Fruit fly (Drosophila melanogaster) whole organism, embryonic: ENCODE results near the gene ssp7.

ENCODE experiments used
- Aef1 ChIP-seq: fragments of 200-800 bp; sonication (Bioruptor generic); IDR thresholded peaks from 3 replicates; pipeline ENCODE4 v1.3.6; 2022; ENCODE audit warnings: missing biosample characterization, missing genetic modification characterization
- CG12391 ChIP-seq: fragments of 200-800 bp; sonication (Bioruptor generic); optimal IDR thresholded peaks from 3 replicates; lab custom pipeline; 2018; ENCODE audit warnings: missing biosample characterization, mild to moderate bottlenecking, missing genetic modification characterization, moderate library complexity
- CG12659 ChIP-seq: fragments of 200-800 bp; sonication (Bioruptor generic); optimal IDR thresholded peaks from 3 replicates; lab custom pipeline; 2017; ENCODE audit warnings: mild to moderate bottlenecking, missing biosample characterization, missing genetic modification reagents, missing genetic modification characterization
- CG13424 ChIP-seq: fragments of 200-800 bp; sonication (Bioruptor generic); optimal IDR thresholded peaks from 2 replicates; lab custom pipeline; 2019; ENCODE audit warnings: missing biosample characterization, mild to moderate bottlenecking, missing genetic modification characterization, moderate library complexity
- CG14710 ChIP-seq: fragments of 200-800 bp; sonication (Bioruptor generic); optimal IDR thresholded peaks from 3 replicates; lab custom pipeline; 2019; ENCODE audit warnings: missing biosample characterization, mild to moderate bottlenecking, missing genetic modification characterization, moderate library complexity
- CG14860 ChIP-seq: fragments of 200-800 bp; sonication (Bioruptor generic); IDR thresholded peaks from 3 replicates; pipeline ENCODE4 v1.3.6; 2022; ENCODE audit warnings: missing biosample characterization, missing genetic modification characterization; ENCODE audit not compliant: partially characterized antibody
- CG15269 ChIP-seq: fragments of 200-800 bp; sonication (Bioruptor generic); optimal IDR thresholded peaks from 2 replicates; lab custom pipeline; 2018; ENCODE audit warnings: missing biosample characterization, mild to moderate bottlenecking, missing genetic modification characterization, moderate library complexity
- CG17802 ChIP-seq: fragments of 200-800 bp; sonication (Bioruptor generic); optimal IDR thresholded peaks from 2 replicates; lab custom pipeline; 2018; ENCODE audit warnings: missing biosample characterization, mild to moderate bottlenecking, missing genetic modification characterization, moderate library complexity
- CG17829 ChIP-seq: fragments of 200-800 bp; optimal IDR thresholded peaks from 2 replicates; lab custom pipeline; 2019; ENCODE audit warnings: missing biosample characterization, mild to moderate bottlenecking, missing genetic modification characterization, moderate library complexity
- CG2120 ChIP-seq: fragments of 200-800 bp; sonication (Bioruptor generic); optimal IDR thresholded peaks from 3 replicates; lab custom pipeline; 2016; ENCODE audit warnings: missing biosample characterization, missing genetic modification characterization
- CG34422 ChIP-seq: fragments of 200-800 bp; sonication (Bioruptor generic); IDR thresholded peaks from 3 replicates; pipeline ENCODE4 v1.3.6; 2022; ENCODE audit warnings: missing biosample characterization, missing genetic modification characterization
- CG3847 ChIP-seq: fragments of 200-800 bp; sonication (Bioruptor generic); IDR thresholded peaks from 2 replicates; pipeline ENCODE4 v1.3.6; 2022; ENCODE audit warnings: missing biosample characterization, missing genetic modification characterization
- CG42726 ChIP-seq: fragments of 200-800 bp; sonication (Bioruptor generic); IDR thresholded peaks from 2 replicates; pipeline ENCODE4 v1.3.6; 2022; ENCODE audit warnings: missing biosample characterization, missing genetic modification characterization; ENCODE audit not compliant: partially characterized antibody
- CG4617 ChIP-seq: fragments of 200-800 bp; sonication (Bioruptor generic); optimal IDR thresholded peaks from 3 replicates; lab custom pipeline; 2016; ENCODE audit warnings: missing biosample characterization, missing genetic modification characterization, borderline replicate concordance
- CG6791 ChIP-seq: fragments of 200-800 bp; sonication (Bioruptor generic); IDR thresholded peaks from 3 replicates; pipeline ENCODE4 v1.3.6; 2022; ENCODE audit warnings: missing biosample characterization, missing genetic modification characterization; ENCODE audit not compliant: partially characterized antibody
- CG7963 ChIP-seq: fragments of 200-800 bp; sonication (Bioruptor generic); IDR thresholded peaks from 3 replicates; pipeline ENCODE4 v1.3.6; 2022; ENCODE audit warnings: missing biosample characterization, missing genetic modification characterization; ENCODE audit not compliant: partially characterized antibody
- CG9797 ChIP-seq: fragments of 200-800 bp; sonication (Bioruptor generic); optimal IDR thresholded peaks from 3 replicates; lab custom pipeline; 2018; ENCODE audit warnings: missing biosample characterization, mild to moderate bottlenecking, missing genetic modification characterization
- GATAe ChIP-seq: fragments of 200-800 bp; sonication (Bioruptor generic); conservative IDR thresholded peaks from 2 replicates; pipeline ENCODE4 v1.3.6; 2022; ENCODE audit warnings: missing biosample characterization, missing genetic modification characterization
- HLH54F ChIP-seq: fragments of 200-800 bp; sonication (Bioruptor generic); optimal IDR thresholded peaks from 3 replicates; lab custom pipeline; 2016; ENCODE audit warnings: missing biosample characterization, missing genetic modification characterization
- HmgD ChIP-seq: fragments of 200-800 bp; sonication (Bioruptor generic); optimal IDR thresholded peaks from 3 replicates; lab custom pipeline; 2016; ENCODE audit warnings: missing biosample characterization, missing genetic modification characterization
- Lpt ChIP-seq: fragments of >200 bp; optimal IDR thresholded peaks from 2 replicates; lab custom pipeline; 2018; ENCODE audit warnings: missing biosample characterization, missing genetic modification characterization
- MESR4 ChIP-seq: fragments of 200-800 bp; sonication (Bioruptor generic); optimal IDR thresholded peaks from 2 replicates; lab custom pipeline; 2018; ENCODE audit warnings: missing biosample characterization, mild to moderate bottlenecking, missing genetic modification characterization, moderate library complexity
- Med ChIP-seq: fragments of 200-800 bp; sonication (Bioruptor generic); peaks from one replicate; lab custom pipeline; 2016; ENCODE audit warnings: missing biosample characterization, missing genetic modification characterization, mild to moderate bottlenecking, inconsistent platforms, moderate library complexity
- Optix ChIP-seq: fragments of 200-800 bp; sonication (Bioruptor generic); IDR thresholded peaks from 3 replicates; pipeline ENCODE4 v1.3.6; 2022; ENCODE audit warnings: missing biosample characterization, missing genetic modification characterization
- PHDP ChIP-seq: fragments of 200-800 bp; sonication (Bioruptor generic); optimal IDR thresholded peaks from 3 replicates; lab custom pipeline; 2018; ENCODE audit warnings: missing biosample characterization, mild to moderate bottlenecking, missing genetic modification characterization, moderate library complexity
- Rfx ChIP-seq: fragments of 200-800 bp; sonication (Bioruptor generic); IDR thresholded peaks from 2 replicates; pipeline ENCODE4 v1.3.6; 2022; ENCODE audit warnings: missing biosample characterization, missing genetic modification characterization
- Scr ChIP-seq: fragments of 200-800 bp; sonication (Bioruptor generic); IDR thresholded peaks from 2 replicates; pipeline ENCODE4 v1.3.6; 2022; ENCODE audit warnings: missing biosample characterization, missing genetic modification characterization; ENCODE audit not compliant: partially characterized antibody
- Sry-δ ChIP-seq: fragments of 200-800 bp; sonication (Bioruptor generic); optimal IDR thresholded peaks from 2 replicates; lab custom pipeline; 2016; ENCODE audit warnings: missing biosample characterization, missing genetic modification characterization
- ato ChIP-seq: fragments of 200-800 bp; sonication (Bioruptor generic); IDR thresholded peaks from 2 replicates; pipeline ENCODE4 v1.3.6; 2022; ENCODE audit warnings: missing biosample characterization, missing genetic modification characterization; ENCODE audit not compliant: partially characterized antibody
- bowl ChIP-seq: fragments of 200-800 bp; sonication (Bioruptor generic); IDR thresholded peaks from 2 replicates; pipeline ENCODE4 v1.3.6; 2022; ENCODE audit warnings: missing biosample characterization, missing genetic modification characterization
- bsh ChIP-seq, 2 experiments: fragments of 200-800 bp; sonication (Bioruptor generic); optimal IDR thresholded peaks; 2 replicates each; lab custom pipeline; 2017 to 2018; ENCODE audit warnings: mild to moderate bottlenecking in 2 of 2, missing biosample characterization in 2 of 2, missing genetic modification characterization in 2 of 2, moderate library complexity in 1 of 2
- dan ChIP-seq: fragments of 200-800 bp; sonication (Bioruptor generic); IDR thresholded peaks from 2 replicates; pipeline ENCODE4 v1.3.6; 2022; ENCODE audit warnings: missing biosample characterization, missing genetic modification characterization
- grau ChIP-seq: fragments of 200-800 bp; optimal IDR thresholded peaks from 3 replicates; lab custom pipeline; 2019; ENCODE audit warnings: missing biosample characterization, mild to moderate bottlenecking, missing genetic modification characterization, moderate library complexity
- hbn ChIP-seq: fragments of 200-800 bp; sonication (Bioruptor generic); IDR thresholded peaks from 2 replicates; pipeline ENCODE4 v1.3.6; 2022; ENCODE audit warnings: missing biosample characterization, missing genetic modification characterization; ENCODE audit not compliant: partially characterized antibody
- ind ChIP-seq: fragments of 200-800 bp; sonication (Bioruptor generic); optimal IDR thresholded peaks from 3 replicates; lab custom pipeline; 2016; ENCODE audit warnings: missing biosample characterization, missing genetic modification characterization
- lab ChIP-seq: fragments of 200-800 bp; sonication (Bioruptor generic); optimal IDR thresholded peaks from 3 replicates; lab custom pipeline; 2017; ENCODE audit warnings: missing biosample characterization, missing genetic modification characterization, mild to moderate bottlenecking, moderate library complexity, missing genetic modification reagents
- lmd ChIP-seq: fragments of 200-800 bp; sonication (Bioruptor generic); IDR thresholded peaks from 2 replicates; pipeline ENCODE4 v1.3.6; 2022; ENCODE audit warnings: missing biosample characterization, missing genetic modification characterization
- nmo ChIP-seq: fragments of 200-800 bp; sonication (Bioruptor generic); optimal IDR thresholded peaks from 2 replicates; lab custom pipeline; 2018; ENCODE audit warnings: missing biosample characterization, mild to moderate bottlenecking, missing genetic modification characterization, moderate library complexity
- phol ChIP-seq: fragments of 200-800 bp; sonication (Bioruptor generic); optimal IDR thresholded peaks from 3 replicates; lab custom pipeline; 2018; ENCODE audit warnings: missing biosample characterization, mild to moderate bottlenecking, missing genetic modification characterization, moderate library complexity
- pzg ChIP-seq: fragments of 200-800 bp; sonication (Bioruptor generic); optimal IDR thresholded peaks from 3 replicates; lab custom pipeline; 2018; ENCODE audit warnings: missing biosample characterization, mild to moderate bottlenecking, missing genetic modification characterization, moderate library complexity
- slbo ChIP-seq: fragments of 200-800 bp; sonication (Bioruptor generic); IDR thresholded peaks from 2 replicates; pipeline ENCODE4 v1.3.6; 2022; ENCODE audit warnings: missing biosample characterization, missing genetic modification characterization
- tap ChIP-seq: fragments of 200-800 bp; optimal IDR thresholded peaks from 3 replicates; lab custom pipeline; 2019; ENCODE audit warnings: missing biosample characterization, mild to moderate bottlenecking, missing genetic modification characterization, moderate library complexity
- tll ChIP-seq, 2 experiments: fragments of 200-800 bp in 1 of 2; fragments of >200 bp in 1 of 2; sonication (Bioruptor generic) in 1 of 2; optimal IDR thresholded peaks; 2 replicates each; lab custom pipeline; 2017 to 2019; ENCODE audit warnings: missing biosample characterization in 2 of 2, missing genetic modification characterization in 2 of 2, mild to moderate bottlenecking in 1 of 2, moderate library complexity in 1 of 2
- unc-4 ChIP-seq: fragments of 200-800 bp; sonication (Bioruptor generic); IDR thresholded peaks from 2 replicates; pipeline ENCODE4 v1.3.6; 2022; ENCODE audit warnings: missing biosample characterization, missing genetic modification characterization; ENCODE audit not compliant: partially characterized antibody
- zfh2 ChIP-seq: fragments of 200-800 bp; sonication (Bioruptor generic); optimal IDR thresholded peaks from 2 replicates; lab custom pipeline; 2016; ENCODE audit warnings: missing biosample characterization, missing genetic modification characterization

Gene ssp7

DNA sequence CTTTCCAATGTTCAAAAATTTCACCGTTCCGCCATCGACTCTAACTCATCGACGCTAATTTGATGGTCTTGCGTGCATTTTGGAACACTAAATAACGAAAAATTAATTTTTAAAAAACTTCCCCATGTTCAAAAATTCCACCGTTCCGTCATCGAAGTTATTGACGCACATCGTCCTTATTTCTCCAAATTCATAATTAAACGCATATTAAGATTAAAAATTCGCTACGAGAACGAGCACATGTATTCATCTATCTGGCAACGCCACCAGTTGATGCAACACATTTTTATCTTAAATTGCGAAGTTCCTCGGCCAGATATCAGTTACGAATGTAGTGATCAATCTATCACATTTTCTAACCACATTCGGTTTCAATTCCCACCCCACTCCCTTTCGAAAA lies 9.1 kb upstream of the ssp7 start, which contains the start of gene Lint-1 (continued):
- TF ChIP-seq tap (tag; lab: Kevin White, UChicago): no peak
- TF ChIP-seq dan (GFP tag; lab: Robert Waterston, UW): no peak
- TF ChIP-seq Rfx: 0 out of 2 replicates have a peak, but pooled peaks have one; percentile 33
- no peak for TF ChIP-seq PHDP
- no peak for TF ChIP-seq CG14860 (GFP tag; lab: Robert Waterston, UW)

DNA sequence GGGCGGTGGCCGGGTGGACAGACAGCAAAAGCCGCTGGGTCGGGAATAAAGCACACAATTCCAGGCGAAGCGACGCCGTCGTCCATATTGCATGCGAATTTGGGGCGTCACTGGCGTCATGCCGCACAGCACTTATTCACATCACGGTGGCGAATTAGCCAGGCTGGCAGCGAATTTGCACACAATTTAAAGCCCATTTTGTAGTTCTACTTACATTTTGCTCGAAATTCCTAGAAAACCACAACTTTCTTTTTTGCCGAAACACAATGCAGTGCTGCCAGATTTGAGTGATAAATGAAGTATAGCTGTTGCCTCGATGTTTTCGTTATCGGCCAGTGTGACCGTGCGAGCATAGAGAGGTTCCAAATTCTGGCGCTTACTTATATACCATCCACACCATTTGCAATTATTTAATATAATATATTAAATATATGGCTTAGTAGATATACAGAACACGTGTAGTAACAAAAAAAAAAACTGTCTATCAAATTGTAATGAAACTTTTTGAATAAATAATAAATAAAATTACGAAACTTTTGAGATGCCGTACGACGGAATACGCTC lies 8.3 kb upstream of the ssp7 start, which contains the start of gene Ran:
Gene Ran (minus strand): TSS at position 445 of the 564 bp plus-strand sequence.
- TF ChIP-seq MESR4 (GFP tag; lab: Kevin White, UChicago): peak; percentile 55
- no peak for TF ChIP-seq tll (GFP tag; optimal IDR thresholded peaks at IDR 0.05; lab: Kevin White, UChicago)
- TF ChIP-seq CG4617 (GFP tag; lab: Kevin White, UChicago): peak; percentile 15
- TF ChIP-seq CG3847 (GFP tag; lab: Robert Waterston, UW): peak; percentile 47
- no peak for TF ChIP-seq Sry-δ (GFP tag; lab: Kevin White, UChicago)
- TF ChIP-seq CG14710 (tag; lab: Kevin White, UChicago): peak; percentile 31
- peak; percentile 43 for TF ChIP-seq Scr (GFP tag; lab: Robert Waterston, UW)
- TF ChIP-seq CG12659 (GFP tag; lab: Kevin White, UChicago): peak; percentile 21
- TF ChIP-seq HmgD: no peak
- peak; percentile 9 for TF ChIP-seq phol (tag; lab: Kevin White, UChicago)
- no peak for TF ChIP-seq bowl (GFP tag; lab: Robert Waterston, UW)
- no peak; the same call in 2 of the 3 replicates for TF ChIP-seq CG34422 (GFP tag; lab: Robert Waterston, UW)
- TF ChIP-seq CG17802 (tag; lab: Kevin White, UChicago): peak; percentile 68
- peak; percentile 28; the same call in 2 of the 3 replicates for TF ChIP-seq Aef1 (GFP tag; lab: Robert Waterston, UW)
- no peak for TF ChIP-seq Lpt (GFP tag; lab: Kevin White, UChicago)
- TF ChIP-seq hbn: 0 out of 2 replicates have a peak, but pooled peaks have one; percentile 23
- peak; percentile 57 for TF ChIP-seq Rfx
- peak; percentile 21; the same call in 1 of the 2 replicates for TF ChIP-seq lmd
- TF ChIP-seq ind (GFP tag; lab: Kevin White, UChicago): no peak
- TF ChIP-seq lab (GFP tag; lab: Kevin White, UChicago): peak; percentile 15
- no peak for TF ChIP-seq CG15269 (tag; lab: Kevin White, UChicago)
- TF ChIP-seq HLH54F (GFP tag; lab: Kevin White, UChicago): no peak
- TF ChIP-seq CG9797 (GFP tag; lab: Kevin White, UChicago): peak; percentile 42
- TF ChIP-seq CG2120 (GFP tag; lab: Kevin White, UChicago): peak; percentile 1
- TF ChIP-seq Med (GFP tag; lab: Kevin White, UChicago): peak; percentile 59
- TF ChIP-seq nmo: peak; percentile 26
- TF ChIP-seq CG6791 (GFP tag; lab: Robert Waterston, UW): peak; percentile 15; the same call in 1 of the 3 replicates
- peak; percentile 33; the same call in 1 of the 2 replicates for TF ChIP-seq unc-4
- peak; percentile 12; the same call in 1 of the 2 replicates for TF ChIP-seq ato
- TF ChIP-seq Optix (GFP tag; lab: Robert Waterston, UW): no peak
- peak; percentile 16 for TF ChIP-seq zfh2 (GFP tag; lab: Kevin White, UChicago)
- peak; percentile 49 for TF ChIP-seq slbo (GFP tag; lab: Robert Waterston, UW)
- no peak for TF ChIP-seq CG17829 (tag; lab: Kevin White, UChicago)
- peak; percentile 15 for TF ChIP-seq grau (tag; lab: Kevin White, UChicago)
- TF ChIP-seq CG7963 (GFP tag; lab: Robert Waterston, UW): 0 out of 3 replicates have a peak, but pooled peaks have one; percentile 42
- 0 out of 2 replicates have a peak, but pooled peaks have one; percentile 10 for TF ChIP-seq GATAe (GFP tag; lab: Robert Waterston, UW)
- TF ChIP-seq bsh (GFP tag; optimal IDR thresholded peaks at IDR 0.05; lab: Kevin White, UChicago): no peak
- TF ChIP-seq pzg (GFP tag; lab: Kevin White, UChicago): peak; percentile 60
- peak; percentile 25 for TF ChIP-seq CG12391 (tag; lab: Kevin White, UChicago)
- TF ChIP-seq CG42726: peak; percentile 53; the same call in 1 of the 2 replicates
- TF ChIP-seq CG13424 (tag; lab: Kevin White, UChicago): no peak
